Fruit fly (Drosophila melanogaster): Measurements from ENCODE around the gene CG32195.

CG32195 gene

dm6 chr3L:18146833-18147232, 34.1 kb downstream of the CG32195 start (continued):
- TF ChIP-seq Blimp-1 (GFP tag; optimal IDR thresholded peaks at IDR 0.05) (no peak), CG11294 (GFP tag; IDR thresholded peaks at IDR 0.05) (no peak), topi (GFP tag; optimal IDR thresholded peaks at IDR 0.05) (no peak), CG6163 (GFP tag; IDR thresholded peaks at IDR 0.05) (peak; percentile 25; the same call in 1 of the 3 replicates), vri (GFP tag; optimal IDR thresholded peaks at IDR 0.05) (no peak), CG7368 (GFP tag; optimal IDR thresholded peaks at IDR 0.05) (no peak), Smox (GFP tag; optimal IDR thresholded peaks at IDR 0.05) (no peak), Gug (GFP tag; IDR thresholded peaks at IDR 0.05) (peak; percentile 28; the same call in 1 of the 2 replicates), Hr4 (GFP tag; optimal IDR thresholded peaks at IDR 0.05) (peak; percentile 39), CG10669 (GFP tag; optimal IDR thresholded peaks at IDR 0.05) (no peak), eg (GFP tag; IDR thresholded peaks at IDR 0.05) (peak; percentile 63; the same call in 2 of the 3 replicates), Sox15 (GFP tag; optimal IDR thresholded peaks at IDR 0.05) (no peak), Lpt (GFP tag; optimal IDR thresholded peaks at IDR 0.05) (no peak), CG6792 (GFP tag; optimal IDR thresholded peaks at IDR 0.05) (no peak), Hr38 (GFP tag; optimal IDR thresholded peaks at IDR 0.05) (no peak)

- TF ChIP-seq CG6854 (GFP tag; optimal IDR thresholded peaks at IDR 0.05) (no peak), esn (GFP tag; optimal IDR thresholded peaks at IDR 0.05) (no peak), Ets21C (GFP tag; optimal IDR thresholded peaks at IDR 0.05) (no peak), svp (GFP tag) (no peak), acj6 (GFP tag; optimal IDR thresholded peaks at IDR 0.05) (no peak), CG11902 (GFP tag; optimal IDR thresholded peaks at IDR 0.05) (no peak), Sox15 (GFP tag; optimal IDR thresholded peaks at IDR 0.05) (no peak), CG31627 (GFP tag; optimal IDR thresholded peaks at IDR 0.05) (no peak)
These were observed 34.8 kb downstream of the CG32195 start for dm6 chr3L:18147596-18147995.

DNA sequence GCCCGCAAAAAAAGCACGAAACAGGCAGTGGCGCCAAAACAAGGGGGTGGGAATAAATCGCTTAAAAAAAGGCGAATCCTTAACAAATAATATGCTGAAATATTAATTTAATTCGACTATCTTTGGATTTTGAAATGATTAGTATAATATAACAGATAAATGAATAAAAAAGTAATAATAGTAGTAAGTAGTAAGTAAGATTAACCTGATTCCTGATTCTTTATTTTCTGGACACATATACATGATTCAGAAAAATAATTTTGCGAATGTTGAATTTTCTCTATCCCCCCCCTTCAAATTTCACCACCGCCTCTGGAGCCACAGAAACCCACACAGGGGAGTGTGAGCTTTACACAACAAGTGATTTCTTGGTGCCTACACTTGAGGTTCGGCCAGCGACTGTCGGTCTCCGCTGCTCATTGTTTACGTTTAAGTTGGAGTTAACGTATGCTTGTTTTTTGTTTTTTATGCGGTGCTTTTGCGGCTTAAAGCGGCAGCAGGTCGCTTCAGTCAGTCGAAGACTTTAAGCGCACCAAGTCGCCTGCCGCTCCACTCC, 35.7 kb downstream of the CG32195 start, which contains the start of gene CG7330:
TSS of gene CG7330 (plus strand) at position 506 of the 556 bp plus-strand sequence.
- TF ChIP-seq OdsH (GFP tag; optimal IDR thresholded peaks at IDR 0.05) (peak; percentile 96), dac (GFP tag; optimal IDR thresholded peaks at IDR 0.05) (peak; percentile 95), CG11294 (GFP tag; IDR thresholded peaks at IDR 0.05) (peak; percentile 85), eg (GFP tag; IDR thresholded peaks at IDR 0.05) (peak; percentile 92), spab (GFP tag; optimal IDR thresholded peaks at IDR 0.05) (peak; percentile 79), net (GFP tag; optimal IDR thresholded peaks at IDR 0.05) (peak; percentile 96), salr (GFP tag; optimal IDR thresholded peaks at IDR 0.05) (peak; percentile 24 to 93), fd85E (GFP tag; optimal IDR thresholded peaks at IDR 0.05) (peak; percentile 84), CG9139 (GFP tag; optimal IDR thresholded peaks at IDR 0.05) (peak; percentile 63), CG8119 (GFP tag; IDR thresholded peaks at IDR 0.05) (peak; percentile 98), acj6 (GFP tag; optimal IDR thresholded peaks at IDR 0.05) (peak; percentile 96), CG7368 (GFP tag; optimal IDR thresholded peaks at IDR 0.05) (peak; percentile 91), Eip75B (GFP tag; optimal IDR thresholded peaks at IDR 0.05) (peak; percentile 87), ss (GFP tag; optimal IDR thresholded peaks at IDR 0.05) (peak; percentile 71 to 90), fkh (GFP tag; optimal IDR thresholded peaks at IDR 0.05) (peak; percentile 57), cyc (GFP tag; optimal IDR thresholded peaks at IDR 0.05) (peak; percentile 86), Hr4 (GFP tag; optimal IDR thresholded peaks at IDR 0.05) (peak; percentile 93), CG15336 (GFP tag; IDR thresholded peaks at IDR 0.05) (peak; percentile 97), CG10669 (GFP tag; optimal IDR thresholded peaks at IDR 0.05) (peak; percentile 85), CG11902 (GFP tag; optimal IDR thresholded peaks at IDR 0.05) (peak; percentile 94), Sox102F (GFP tag; optimal IDR thresholded peaks at IDR 0.05) (peak; percentile 87), Smox (GFP tag; optimal IDR thresholded peaks at IDR 0.05) (peak; percentile 90), achi (GFP tag; optimal IDR thresholded peaks at IDR 0.05) (peak; percentile 95), CG3032 (tag; optimal IDR thresholded peaks at IDR 0.05) (peak; percentile 88), CG3919 (GFP tag; optimal IDR thresholded peaks at IDR 0.05) (peak; percentile 95), CG16779 (tag; optimal IDR thresholded peaks at IDR 0.05) (peak; percentile 90), CG31627 (GFP tag; optimal IDR thresholded peaks at IDR 0.05) (peak; percentile 87), CG6854 (GFP tag; optimal IDR thresholded peaks at IDR 0.05) (peak; percentile 86), CG10631 (GFP tag; optimal IDR thresholded peaks at IDR 0.05) (peak; percentile 93), CG6163 (GFP tag; IDR thresholded peaks at IDR 0.05) (peak; percentile 86), CG6792 (GFP tag; optimal IDR thresholded peaks at IDR 0.05) (peak; percentile 96), esn (GFP tag; optimal IDR thresholded peaks at IDR 0.05) (peak; percentile 93), vri (GFP tag; optimal IDR thresholded peaks at IDR 0.05) (peak; percentile 53), Met (GFP tag; optimal IDR thresholded peaks at IDR 0.05) (peak; percentile 90), Eip93F (GFP tag; optimal IDR thresholded peaks at IDR 0.05) (peak; percentile 70), CG6276 (GFP tag; optimal IDR thresholded peaks at IDR 0.05) (peak; percentile 97), fd59A (GFP tag; optimal IDR thresholded peaks at IDR 0.05) (peak; percentile 70)

Data from whole organism, prepupa.